Fruit fly (Drosophila melanogaster): ENCODE data around the gene GABA-B-R1.

Gene GABA-B-R1

dm6 chr2L:15060580-15061005 lies 44.5 kb downstream of the GABA-B-R1 start, which contains the start of gene TfIIS (continued):
- TF ChIP-seq CG13424 (tag; optimal IDR thresholded peaks at IDR 0.05) (no peak), Dek (tag; optimal IDR thresholded peaks at IDR 0.05) (peak; percentile 20), CG16863 (GFP tag; optimal IDR thresholded peaks at IDR 0.05) (no peak), CG1233 (GFP tag; optimal IDR thresholded peaks at IDR 0.05) (no peak), CG33213 (GFP tag; optimal IDR thresholded peaks at IDR 0.05) (peak; percentile 84), CG30020 (tag; optimal IDR thresholded peaks at IDR 0.05) (no peak), Fer3 (tag; optimal IDR thresholded peaks at IDR 0.05) (no peak), ara (GFP tag; IDR thresholded peaks at IDR 0.05) (no peak), zfh1 (GFP tag; IDR thresholded peaks at IDR 0.05) (no peak), pb (GFP tag; optimal IDR thresholded peaks at IDR 0.05) (no peak), Fer1 (GFP tag; optimal IDR thresholded peaks at IDR 0.05) (no peak), pan (optimal IDR thresholded peaks at IDR 0.05) (no peak), pan (GFP tag; optimal IDR thresholded peaks at IDR 0.05 in 1 of 2, IDR thresholded peaks at IDR 0.05 in 1 of 2) (no peak), CG11093 (GFP tag; IDR thresholded peaks at IDR 0.05) (no peak), schlank (tag; optimal IDR thresholded peaks at IDR 0.05) (no peak), CG7556 (GFP tag; optimal IDR thresholded peaks at IDR 0.05) (no peak), CG7839 (tag; optimal IDR thresholded peaks at IDR 0.05) (peak; percentile 16), CG9215 (GFP tag; IDR thresholded peaks at IDR 0.05) (no peak), ase (GFP tag; IDR thresholded peaks at IDR 0.05) (no peak), CG12299 (tag; optimal IDR thresholded peaks at IDR 0.05) (no peak), Nf-YC (tag; optimal IDR thresholded peaks at IDR 0.05) (peak; percentile 18), corto (GFP tag; optimal IDR thresholded peaks at IDR 0.05) (no peak), eve (GFP tag; optimal IDR thresholded peaks at IDR 0.05) (no peak), ewg (GFP tag; optimal IDR thresholded peaks at IDR 0.05) (no peak), CG6854 (GFP tag; optimal IDR thresholded peaks at IDR 0.05) (no peak), CG14050 (GFP tag; IDR thresholded peaks at IDR 0.05) (no peak), Dfd (GFP tag; optimal IDR thresholded peaks at IDR 0.05) (no peak), CG4360 (GFP tag; IDR thresholded peaks at IDR 0.05) (no peak), CG2116 (GFP tag; optimal IDR thresholded peaks at IDR 0.05) (peak; percentile 30), trh (GFP tag; optimal IDR thresholded peaks at IDR 0.05) (no peak), z (GFP tag; IDR thresholded peaks at IDR 0.05) (no peak), CG17802 (tag; optimal IDR thresholded peaks at IDR 0.05) (peak; percentile 56), Hr3 (GFP tag; optimal IDR thresholded peaks at IDR 0.05) (no peak), CG15269 (tag; optimal IDR thresholded peaks at IDR 0.05) (no peak), CG15696 (tag; optimal IDR thresholded peaks at IDR 0.05) (no peak), en (GFP tag; optimal IDR thresholded peaks at IDR 0.05) (no peak), CG17361 (GFP tag; IDR thresholded peaks at IDR 0.05) (no peak), HmgD (GFP tag; optimal IDR thresholded peaks at IDR 0.05) (peak; percentile 93), Side (GFP tag; optimal IDR thresholded peaks at IDR 0.05) (no peak), CG14710 (tag; optimal IDR thresholded peaks at IDR 0.05) (peak; percentile 57), bigmax (GFP tag; optimal IDR thresholded peaks at IDR 0.05) (peak; percentile 53), CG11398 (GFP tag; optimal IDR thresholded peaks at IDR 0.05) (no peak), Mad (GFP tag; optimal IDR thresholded peaks at IDR 0.05) (peak; percentile 26), CG12769 (tag; optimal IDR thresholded peaks at IDR 0.05) (peak; percentile 59), CG6175 (GFP tag; IDR thresholded peaks at IDR 0.05) (no peak), CG7745 (tag; optimal IDR thresholded peaks at IDR 0.05) (no peak), Meics (GFP tag; optimal IDR thresholded peaks at IDR 0.05) (no peak), CoRest (tag; optimal IDR thresholded peaks at IDR 0.05) (peak; percentile 55), CG3163 (GFP tag; optimal IDR thresholded peaks at IDR 0.05) (peak; percentile 24), unpg (GFP tag; optimal IDR thresholded peaks at IDR 0.05) (no peak), bowl (GFP tag; IDR thresholded peaks at IDR 0.05) (no peak), crol (GFP tag; IDR thresholded peaks at IDR 0.05) (no peak)
